Fruit fly (Drosophila melanogaster): ENCODE data around the gene Oli.

Gene Oli

DNA sequence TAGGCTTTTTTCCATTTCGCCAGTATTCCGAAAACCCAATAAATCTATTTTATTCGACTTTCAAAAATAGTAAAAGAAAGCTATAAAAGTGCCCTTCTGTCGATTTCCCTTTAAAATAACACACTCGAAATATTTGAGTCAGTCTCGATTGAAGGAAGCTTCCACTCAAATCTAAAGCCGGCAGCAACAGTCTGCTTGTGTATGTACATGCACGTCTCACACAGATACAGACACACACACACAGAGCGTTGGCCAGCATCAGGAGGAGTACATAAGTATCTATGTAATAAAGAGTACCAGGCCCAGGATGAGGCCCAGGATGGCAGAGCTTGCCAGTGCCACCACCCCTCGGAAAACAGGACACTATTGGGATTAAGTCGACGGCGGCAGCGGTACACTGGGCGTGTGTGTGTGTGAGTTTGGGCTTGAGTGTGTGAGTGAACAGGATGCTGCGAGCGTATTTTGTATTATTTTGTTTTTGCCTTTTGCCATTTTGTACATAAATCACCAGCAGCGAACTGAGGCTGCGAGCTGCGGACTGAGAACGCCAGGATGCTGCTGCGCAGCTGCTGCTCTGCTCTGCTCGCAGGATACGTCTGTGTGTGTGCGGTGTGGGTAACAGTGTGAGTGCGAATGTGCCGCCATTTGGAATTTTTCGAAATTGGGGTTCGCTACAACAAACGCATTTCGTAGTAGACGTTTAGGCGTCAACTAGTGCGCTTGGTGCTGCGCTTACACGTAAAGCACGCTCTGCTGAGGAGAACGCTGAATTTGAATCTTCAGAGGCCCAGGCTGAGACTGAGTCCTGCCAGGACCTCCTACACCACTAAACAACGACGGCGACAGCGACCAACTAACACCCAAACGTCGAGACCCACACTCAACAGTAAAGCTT, 28.6 kb upstream of the Oli start (continued):
- TF ChIP-seq nerfin-1 (tag; optimal IDR thresholded peaks at IDR 0.05) (peak; percentile 71), Ets65A (GFP tag) (peak; percentile 36), CG18476 (GFP tag; optimal IDR thresholded peaks at IDR 0.05) (no peak), Hey (tag; optimal IDR thresholded peaks at IDR 0.05) (peak; percentile 19), Dip2 (GFP tag; IDR thresholded peaks at IDR 0.05) (no peak), cg (GFP tag; optimal IDR thresholded peaks at IDR 0.05) (peak; percentile 77), Bteb2 (GFP tag; optimal IDR thresholded peaks at IDR 0.05) (no peak), kah (GFP tag; optimal IDR thresholded peaks at IDR 0.05) (no peak), oc (tag; optimal IDR thresholded peaks at IDR 0.05) (peak; percentile 10), shn (GFP tag; optimal IDR thresholded peaks at IDR 0.05) (no peak), tin (GFP tag; optimal IDR thresholded peaks at IDR 0.05) (no peak), caup (GFP tag; optimal IDR thresholded peaks at IDR 0.05; ENCODE audit: severe bottlenecking) (no peak), ewg (GFP tag; optimal IDR thresholded peaks at IDR 0.05) (peak; percentile 7)

DNA sequence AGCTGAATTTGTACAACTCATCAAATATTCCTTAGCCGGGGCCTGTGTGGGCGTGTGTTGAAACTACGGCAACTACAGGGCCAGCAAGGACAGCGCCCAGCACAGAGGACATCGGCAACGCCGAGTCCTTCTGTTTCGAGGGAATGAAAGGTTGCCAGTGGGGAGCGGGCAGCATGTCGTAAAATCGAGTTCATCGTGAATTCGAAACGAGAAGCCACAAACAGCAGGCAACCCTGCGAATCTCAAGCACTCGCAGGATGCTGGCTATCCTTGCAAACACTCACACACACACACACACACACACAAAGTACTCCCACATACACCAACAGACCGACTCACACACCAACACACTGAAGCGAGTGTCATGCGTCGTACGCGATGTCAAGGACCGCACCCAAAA, 27.1 kb upstream of the Oli start:
- peak; percentile 30; the same call in 1 of the 2 replicates for TF ChIP-seq Adf1 (GFP tag; IDR thresholded peaks at IDR 0.05)
- 0 out of 3 replicates have a peak, but pooled peaks have one; percentile 20 for TF ChIP-seq Dbx (GFP tag; IDR thresholded peaks at IDR 0.05)
- 0 out of 2 replicates have a peak, but pooled peaks have one; percentile 28 for TF ChIP-seq chm (GFP tag; IDR thresholded peaks at IDR 0.05)
- no peak for TF ChIP-seq CG12219 (GFP tag; optimal IDR thresholded peaks at IDR 0.05)
- TF ChIP-seq chinmo (GFP tag; IDR thresholded peaks at IDR 0.05; ENCODE audit: partially characterized antibody) = 0 out of 4 replicates have a peak, but pooled peaks have one; percentile 61
- TF ChIP-seq Hand (GFP tag; optimal IDR thresholded peaks at IDR 0.05) = no peak
- TF ChIP-seq Ets65A (GFP tag) = no peak
- peak; percentile 72 for TF ChIP-seq abd-A (tag; optimal IDR thresholded peaks at IDR 0.05)
- TF ChIP-seq Deaf1 (tag; optimal IDR thresholded peaks at IDR 0.05) = peak; percentile 45
- TF ChIP-seq Med (GFP tag) = peak; percentile 68
- peak; percentile 21 for TF ChIP-seq cg (GFP tag; optimal IDR thresholded peaks at IDR 0.05)

dm6 chr2L:17564682-17565081, 24.3 kb upstream of the Oli start:
- TF ChIP-seq D (optimal IDR thresholded peaks at IDR 0.05) (peak; percentile 92), D (GFP tag; optimal IDR thresholded peaks at IDR 0.05) (peak; percentile 52), CG1832 (GFP tag; optimal IDR thresholded peaks at IDR 0.05) (no peak), eyg (GFP tag; optimal IDR thresholded peaks at IDR 0.05) (no peak), crp (GFP tag; optimal IDR thresholded peaks at IDR 0.05) (peak in 1 of 2 experiments; percentile 42), ham (GFP tag; IDR thresholded peaks at IDR 0.05) (no peak), ac (GFP tag; optimal IDR thresholded peaks at IDR 0.05) (peak; percentile 53), CG7786 (GFP tag; optimal IDR thresholded peaks at IDR 0.05) (no peak), kni (GFP tag; optimal IDR thresholded peaks at IDR 0.05) (peak; percentile 20), ind (GFP tag; optimal IDR thresholded peaks at IDR 0.05) (no peak), Sry-β (GFP tag; optimal IDR thresholded peaks at IDR 0.05) (no peak), pros (GFP tag; optimal IDR thresholded peaks at IDR 0.05) (peak; percentile 76), MTF-1 (GFP tag; optimal IDR thresholded peaks at IDR 0.05; ENCODE audit: borderline replicate concordance) (no peak), lmd (GFP tag; IDR thresholded peaks at IDR 0.05) (peak; percentile 12; the same call in 1 of the 2 replicates), mam (GFP tag; optimal IDR thresholded peaks at IDR 0.05) (no peak), CG4854 (GFP tag; optimal IDR thresholded peaks at IDR 0.05) (no peak), Hr3 (GFP tag; optimal IDR thresholded peaks at IDR 0.05) (no peak), CG12071 (GFP tag; optimal IDR thresholded peaks at IDR 0.05) (no peak)

Data from whole organism, embryonic.